Fruit fly (Drosophila melanogaster) whole organism, embryonic: ENCODE measurements around the gene Mvd.

ENCODE experiments used
- GATAe ChIP-seq: fragments of 200-800 bp; sonication (Bioruptor generic); conservative IDR thresholded peaks from 2 replicates; pipeline ENCODE4 v1.3.6; 2022; ENCODE audit warnings: missing biosample characterization, missing genetic modification characterization
- br ChIP-seq: fragments of >200 bp; optimal IDR thresholded peaks from 2 replicates; lab custom pipeline; 2017
- shn ChIP-seq: fragments of 200-800 bp; sonication (Bioruptor generic); optimal IDR thresholded peaks from 3 replicates; lab custom pipeline; 2016; ENCODE audit warnings: missing biosample characterization, missing genetic modification characterization

- TF ChIP-seq GATAe (no peak), br (lab: Kevin White, UChicago) (no peak), shn (GFP tag; lab: Kevin White, UChicago) (no peak)
Observed at dm6 chrX:15786242-15786641, 37.3 kb downstream of the Mvd start.
